Worm (Caenorhabditis elegans) whole organism, L2 larva: ENCODE results near the gene C01G5.3.

ENCODE experiments used
- F13H6.1 ChIP-seq: sonication (generic microtip); optimal IDR thresholded peaks from 2 replicates; lab custom pipeline; 2016; ENCODE audit warnings: missing genetic modification characterization, missing compliant biosample characterization
- nhr-237 ChIP-seq: fragments of 150-350 bp; optimal IDR thresholded peaks from 2 replicates; lab custom pipeline; 2014; ENCODE audit warnings: missing biosample characterization, missing genetic modification characterization

- TF ChIP-seq nhr-237 (no peak), F13H6.1 (tag; lab: Kevin White, UChicago) (peak; percentile 38)
These were observed 12.6 kb downstream of the C01G5.3 start, which contains the start of gene fan-1 for ce11 chrIV:6548609-6549008.
